Fruit fly (Drosophila melanogaster) whole organism, adult: ENCODE measurements around the gene CtsF.

Experiments
- CG12768 ChIP-seq: fragments of 200-800 bp; sonication (Bioruptor generic); optimal IDR thresholded peaks from 2 replicates; lab custom pipeline; 2017; ENCODE audit warnings: missing biosample characterization, missing genetic modification characterization, mild to moderate bottlenecking, moderate library complexity, missing genetic modification reagents
- CG14711 ChIP-seq: fragments of 200-800 bp; sonication (Bioruptor generic); optimal IDR thresholded peaks from 2 replicates; lab custom pipeline; 2018; ENCODE audit warnings: missing biosample characterization, mild to moderate bottlenecking, missing genetic modification characterization, moderate library complexity
- CG5204 ChIP-seq: fragments of 200-800 bp; sonication (Bioruptor generic); optimal IDR thresholded peaks from 2 replicates; lab custom pipeline; 2016; ENCODE audit warnings: missing biosample characterization, missing genetic modification characterization
- CG7045 ChIP-seq: fragments of 200-800 bp; sonication (Bioruptor generic); optimal IDR thresholded peaks from 2 replicates; lab custom pipeline; 2017; ENCODE audit warnings: missing biosample characterization, mild to moderate bottlenecking, missing genetic modification characterization
- Crg-1 ChIP-seq: fragments of 200-800 bp; sonication (Bioruptor generic); optimal IDR thresholded peaks from 2 replicates; lab custom pipeline; 2016; ENCODE audit warnings: missing biosample characterization, missing genetic modification characterization
- Hr96 ChIP-seq: fragments of 200-800 bp; sonication (Bioruptor generic); optimal IDR thresholded peaks from 2 replicates; lab custom pipeline; 2016; ENCODE audit warnings: missing biosample characterization, missing genetic modification characterization
- cic ChIP-seq: fragments of 200-800 bp; sonication (Bioruptor generic); optimal IDR thresholded peaks from 2 replicates; lab custom pipeline; 2017; ENCODE audit warnings: missing biosample characterization, mild to moderate bottlenecking, missing genetic modification characterization, moderate library complexity
- cnc ChIP-seq, 2 experiments: fragments of >200 bp; optimal IDR thresholded peaks; 2 replicates each; lab custom pipeline; 2017
- kay ChIP-seq: fragments of 200-800 bp; sonication (Bioruptor generic); peaks from one replicate; lab custom pipeline; 2016; ENCODE audit warnings: missing biosample characterization, missing genetic modification characterization, borderline replicate concordance
- ovo ChIP-seq: fragments of 200-800 bp; sonication (Bioruptor generic); optimal IDR thresholded peaks from 2 replicates; lab custom pipeline; 2016; ENCODE audit warnings: missing biosample characterization, missing genetic modification characterization
- pad ChIP-seq: fragments of 200-800 bp; sonication (Bioruptor generic); optimal IDR thresholded peaks from 3 replicates; lab custom pipeline; 2017; ENCODE audit warnings: missing biosample characterization, missing genetic modification characterization, mild to moderate bottlenecking, moderate library complexity, missing genetic modification reagents

- TF ChIP-seq CG5204 (GFP tag; lab: Kevin White, UChicago), result no peak
- TF ChIP-seq cnc (optimal IDR thresholded peaks at IDR 0.05; lab: Kevin White, UChicago), result no peak
- TF ChIP-seq CG12768 (GFP tag; lab: Kevin White, UChicago), result peak; percentile 62
- no peak for TF ChIP-seq ovo
- TF ChIP-seq cic (GFP tag; lab: Kevin White, UChicago), result peak; percentile 61
- no peak for TF ChIP-seq pad
- TF ChIP-seq Hr96 (GFP tag; lab: Kevin White, UChicago), result no peak
- peak; percentile 37 for TF ChIP-seq CG7045 (GFP tag; lab: Kevin White, UChicago)
- TF ChIP-seq kay, result no peak
- no peak for TF ChIP-seq CG14711
- no peak for TF ChIP-seq Crg-1
Observed at dm6 chr3R:5250530-5251242, 859 bp downstream of the CtsF start.
